Fruit fly (Drosophila melanogaster): ENCODE data around the gene CG43056.

The CG43056 gene

DNA sequence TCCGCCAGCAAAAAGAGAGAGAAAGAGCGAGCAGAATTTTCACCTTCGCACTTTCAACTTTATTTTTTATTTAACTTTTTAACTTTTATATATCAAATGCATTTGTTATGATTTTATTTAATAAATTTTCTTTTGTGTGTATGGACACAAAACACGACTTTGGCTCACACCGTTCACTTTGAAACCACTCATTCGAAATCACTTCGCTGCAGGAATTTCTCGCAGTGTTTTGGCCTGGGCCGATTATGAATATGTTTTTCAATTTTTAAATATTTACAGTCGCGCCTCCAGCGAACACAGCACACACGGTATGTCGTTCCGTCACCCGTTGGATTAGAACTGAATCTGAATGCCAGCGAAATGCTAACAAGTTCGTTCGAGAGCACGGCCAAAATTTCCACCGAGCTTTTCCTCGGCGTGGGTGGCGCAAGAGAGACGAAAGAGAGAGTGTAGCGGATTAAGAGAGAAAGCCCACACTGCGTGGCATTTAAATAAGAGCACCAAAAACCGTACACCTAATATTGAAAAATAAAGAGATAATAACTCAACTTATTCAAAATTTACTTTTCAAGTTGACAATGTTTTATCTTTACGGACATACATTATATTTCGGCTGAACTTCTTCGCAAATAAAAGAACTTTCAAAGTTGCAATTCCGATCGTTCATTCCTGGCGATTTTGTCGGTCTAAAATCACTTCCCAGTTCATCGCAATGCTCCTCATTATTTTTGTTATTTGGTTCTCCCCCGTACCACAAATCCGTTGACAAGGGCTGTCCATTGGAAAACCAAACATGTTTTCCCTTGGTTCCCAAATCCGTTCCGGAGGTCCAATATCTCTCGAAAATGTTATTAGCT lies 3.5 kb downstream of the CG43056 start, which contains the start of gene CG15431 (continued):
- peak; percentile 46; the same call in 1 of the 2 replicates for TF ChIP-seq Taf1 (GFP tag; IDR thresholded peaks at IDR 0.05)
- no peak for TF ChIP-seq Sin3A (optimal IDR thresholded peaks at IDR 0.05)
- TF ChIP-seq CG33557 (GFP tag; optimal IDR thresholded peaks at IDR 0.05): no peak
- TF ChIP-seq CG18262 (tag; optimal IDR thresholded peaks at IDR 0.05): no peak
- peak; percentile 56 for TF ChIP-seq CG8924 (tag; optimal IDR thresholded peaks at IDR 0.05)
- peak; percentile 46; the same call in 1 of the 2 replicates for TF ChIP-seq CG31441 (GFP tag; IDR thresholded peaks at IDR 0.05)
- TF ChIP-seq HLH4C (GFP tag; IDR thresholded peaks at IDR 0.05; ENCODE audit: partially characterized antibody): no peak
- no peak for TF ChIP-seq Nf-YB (GFP tag; optimal IDR thresholded peaks at IDR 0.05)
- TF ChIP-seq Deaf1 (tag; optimal IDR thresholded peaks at IDR 0.05): peak; percentile 55
- no peak for TF ChIP-seq lbe (GFP tag; optimal IDR thresholded peaks at IDR 0.05)
- no peak for TF ChIP-seq crol (GFP tag; IDR thresholded peaks at IDR 0.05)
- no peak for TF ChIP-seq CG30020 (tag; optimal IDR thresholded peaks at IDR 0.05)
- peak; percentile 71 for TF ChIP-seq Ets65A (GFP tag)
- no peak for TF ChIP-seq kni (GFP tag; optimal IDR thresholded peaks at IDR 0.05)
- no peak for TF ChIP-seq Side (GFP tag; optimal IDR thresholded peaks at IDR 0.05)
- TF ChIP-seq Meics (GFP tag; optimal IDR thresholded peaks at IDR 0.05): peak; percentile 77
- TF ChIP-seq CG12391 (tag; optimal IDR thresholded peaks at IDR 0.05): peak; percentile 61
- no peak for TF ChIP-seq tx (GFP tag; optimal IDR thresholded peaks at IDR 0.05)
- TF ChIP-seq lab (GFP tag; optimal IDR thresholded peaks at IDR 0.05): peak; percentile 82
- TF ChIP-seq CG2120 (GFP tag; optimal IDR thresholded peaks at IDR 0.05): peak; percentile 75
- TF ChIP-seq Med (GFP tag): peak; percentile 94
- no peak for TF ChIP-seq CG17802 (tag; optimal IDR thresholded peaks at IDR 0.05)
- TF ChIP-seq CG3995 (GFP tag; optimal IDR thresholded peaks at IDR 0.05): no peak
- TF ChIP-seq CG4854 (GFP tag; optimal IDR thresholded peaks at IDR 0.05): peak; percentile 41
- TF ChIP-seq CG17385 (GFP tag; optimal IDR thresholded peaks at IDR 0.05): peak; percentile 31
- TF ChIP-seq Opbp (GFP tag; IDR thresholded peaks at IDR 0.05; ENCODE audit: partially characterized antibody): no peak

DNA sequence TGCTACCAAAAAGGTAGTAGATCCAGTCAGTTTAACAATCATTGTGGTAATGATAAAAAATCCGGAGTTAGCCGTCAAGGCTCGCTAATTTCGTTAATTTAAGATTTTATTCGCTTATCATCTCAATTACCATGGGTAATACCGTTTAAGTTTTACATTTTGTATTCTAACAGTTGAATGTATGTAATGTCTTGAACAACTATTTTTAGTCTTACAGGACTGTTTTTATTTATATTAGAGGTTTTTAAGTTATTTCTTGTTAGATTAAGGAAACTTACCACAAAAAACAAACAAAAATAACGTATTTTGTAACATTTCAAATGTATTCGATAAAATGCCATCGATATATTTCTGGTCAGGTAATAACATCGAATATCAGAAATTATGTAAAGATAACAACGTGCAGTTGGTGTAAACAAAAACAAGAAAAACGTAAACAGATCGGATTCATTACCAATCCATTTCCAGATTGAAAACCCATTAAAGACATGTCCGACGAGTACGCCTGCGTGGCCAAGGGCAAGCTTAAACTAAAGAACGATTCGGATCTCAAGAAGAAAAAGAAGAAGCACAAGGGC lies 4.5 kb downstream of the CG43056 start, which contains the start of the genes Sfp24F and CG15432:
Gene Sfp24F (minus strand): TSS at position 51 of the 578 bp plus-strand sequence.
Gene CG15432 (plus strand): TSS at position 311 of the 578 bp plus-strand sequence.
- TF ChIP-seq CG1233 (GFP tag; optimal IDR thresholded peaks at IDR 0.05): no peak
- TF ChIP-seq CG4820 (GFP tag; optimal IDR thresholded peaks at IDR 0.05): no peak
- TF ChIP-seq Ets97D (GFP tag; optimal IDR thresholded peaks at IDR 0.05): peak; percentile 8
- peak; percentile 38 for TF ChIP-seq CG4617 (GFP tag; optimal IDR thresholded peaks at IDR 0.05; ENCODE audit: borderline replicate concordance)
- 0 out of 3 replicates have a peak, but pooled peaks have one; percentile 29 for TF ChIP-seq vnd (GFP tag; IDR thresholded peaks at IDR 0.05; ENCODE audit: partially characterized antibody)
- TF ChIP-seq MBD-R2 (GFP tag; IDR thresholded peaks at IDR 0.05): peak; percentile 87
- TF ChIP-seq kni (GFP tag; optimal IDR thresholded peaks at IDR 0.05): no peak
- peak; percentile 55; the same call in 1 of the 2 replicates for TF ChIP-seq amos (GFP tag; IDR thresholded peaks at IDR 0.05; ENCODE audit: partially characterized antibody)
- peak; percentile 61; the same call in 1 of the 3 replicates for TF ChIP-seq CG6791 (GFP tag; IDR thresholded peaks at IDR 0.05; ENCODE audit: partially characterized antibody)
- TF ChIP-seq unc-4 (GFP tag; IDR thresholded peaks at IDR 0.05; ENCODE audit: partially characterized antibody): peak; percentile 55
- peak; percentile 51 for TF ChIP-seq Sry-δ (GFP tag; optimal IDR thresholded peaks at IDR 0.05)
- peak; percentile 41; the same call in 1 of the 2 replicates for TF ChIP-seq bbx (GFP tag; IDR thresholded peaks at IDR 0.05; ENCODE audit: partially characterized antibody)
- TF ChIP-seq pzg (GFP tag; optimal IDR thresholded peaks at IDR 0.05): peak; percentile 56
- peak; percentile 5 for TF ChIP-seq CHES-1-like (GFP tag; optimal IDR thresholded peaks at IDR 0.05)
- peak; percentile 40 for TF ChIP-seq CG14710 (tag; optimal IDR thresholded peaks at IDR 0.05)
- peak; percentile 39; the same call in 1 of the 2 replicates for TF ChIP-seq tna (GFP tag; IDR thresholded peaks at IDR 0.05; ENCODE audit: partially characterized antibody)
- TF ChIP-seq CG11398 (GFP tag; optimal IDR thresholded peaks at IDR 0.05): no peak
- no peak for TF ChIP-seq Hey (tag; optimal IDR thresholded peaks at IDR 0.05)
- no peak for TF ChIP-seq CG12071 (GFP tag; optimal IDR thresholded peaks at IDR 0.05)
- peak; percentile 32 for TF ChIP-seq gfzf (GFP tag; optimal IDR thresholded peaks at IDR 0.05)
- no peak for TF ChIP-seq sim (GFP tag; IDR thresholded peaks at IDR 0.05)
- TF ChIP-seq Scr (GFP tag; IDR thresholded peaks at IDR 0.05; ENCODE audit: partially characterized antibody): peak; percentile 65

Data from whole organism, embryonic.